Fruit fly (Drosophila melanogaster) whole organism, embryonic: ENCODE measurements around the gene CG32432.
A peak's percentile ranks its signal among the peaks of the same experiment; 100 is the strongest.

ENCODE experiments used
- Atf6 ChIP-seq: fragments of 200-800 bp; sonication (Bioruptor generic); IDR thresholded peaks from 2 replicates; pipeline ENCODE4 v1.3.6; 2022; ENCODE audit warnings: missing biosample characterization, missing genetic modification characterization
- CG11504 ChIP-seq: fragments of 200-800 bp; sonication (Bioruptor generic); optimal IDR thresholded peaks from 3 replicates; lab custom pipeline; 2019; ENCODE audit warnings: missing biosample characterization, mild to moderate bottlenecking, missing genetic modification characterization, moderate library complexity
- CG13296 ChIP-seq: fragments of 200-800 bp; sonication (Bioruptor generic); optimal IDR thresholded peaks from 3 replicates; lab custom pipeline; 2018; ENCODE audit warnings: missing biosample characterization, mild to moderate bottlenecking, missing genetic modification characterization
- CG13424 ChIP-seq: fragments of 200-800 bp; sonication (Bioruptor generic); optimal IDR thresholded peaks from 2 replicates; lab custom pipeline; 2019; ENCODE audit warnings: missing biosample characterization, mild to moderate bottlenecking, missing genetic modification characterization, moderate library complexity
- CG15269 ChIP-seq: fragments of 200-800 bp; sonication (Bioruptor generic); optimal IDR thresholded peaks from 2 replicates; lab custom pipeline; 2018; ENCODE audit warnings: missing biosample characterization, mild to moderate bottlenecking, missing genetic modification characterization, moderate library complexity
- CG16779 ChIP-seq: fragments of 200-800 bp; sonication (Bioruptor generic); IDR thresholded peaks from 2 replicates; pipeline ENCODE4 v1.3.6; 2022; ENCODE audit warnings: missing biosample characterization, missing genetic modification characterization
- CG17186 ChIP-seq: fragments of 200-800 bp; sonication (Bioruptor generic); optimal IDR thresholded peaks from 3 replicates; lab custom pipeline; 2017; ENCODE audit warnings: missing biosample characterization, missing genetic modification reagents, missing genetic modification characterization
- CG17802 ChIP-seq: fragments of 200-800 bp; sonication (Bioruptor generic); optimal IDR thresholded peaks from 2 replicates; lab custom pipeline; 2018; ENCODE audit warnings: missing biosample characterization, mild to moderate bottlenecking, missing genetic modification characterization, moderate library complexity
- CG32767 ChIP-seq: fragments of 200-800 bp; sonication (Bioruptor generic); IDR thresholded peaks from 2 replicates; pipeline ENCODE4 v1.3.6; 2022; ENCODE audit warnings: missing biosample characterization, missing genetic modification characterization
- CG33557 ChIP-seq: fragments of 200-800 bp; sonication (Bioruptor generic); optimal IDR thresholded peaks from 2 replicates; lab custom pipeline; 2019; ENCODE audit warnings: missing biosample characterization, mild to moderate bottlenecking, missing genetic modification characterization, moderate library complexity
- CG7839 ChIP-seq: fragments of 200-800 bp; sonication (Bioruptor generic); optimal IDR thresholded peaks from 3 replicates; lab custom pipeline; 2018; ENCODE audit warnings: missing biosample characterization, mild to moderate bottlenecking, missing genetic modification characterization, moderate library complexity
- CG8924 ChIP-seq: fragments of 200-800 bp; optimal IDR thresholded peaks from 3 replicates; lab custom pipeline; 2019; ENCODE audit warnings: missing biosample characterization, mild to moderate bottlenecking, missing genetic modification characterization, moderate library complexity
- CrebB ChIP-seq: fragments of 200-800 bp; sonication (Bioruptor generic); optimal IDR thresholded peaks from 3 replicates; lab custom pipeline; 2018; ENCODE audit warnings: missing biosample characterization, mild to moderate bottlenecking, missing genetic modification characterization
- Deaf1 ChIP-seq: fragments of 200-800 bp; optimal IDR thresholded peaks from 3 replicates; lab custom pipeline; 2019; ENCODE audit warnings: missing biosample characterization, mild to moderate bottlenecking, missing genetic modification characterization, moderate library complexity
- Kr ChIP-seq: fragments of 200-800 bp; sonication (Bioruptor generic); optimal IDR thresholded peaks from 2 replicates; lab custom pipeline; 2017; ENCODE audit warnings: missing biosample characterization, mild to moderate bottlenecking, missing genetic modification characterization
- MTF-1 ChIP-seq: fragments of 200-800 bp; sonication (Bioruptor generic); optimal IDR thresholded peaks from 2 replicates; lab custom pipeline; 2018; ENCODE audit warnings: missing biosample characterization, mild to moderate bottlenecking, missing genetic modification characterization, borderline replicate concordance
- Max ChIP-seq: fragments of 200-800 bp; sonication (Bioruptor generic); optimal IDR thresholded peaks from 2 replicates; lab custom pipeline; 2016; ENCODE audit warnings: missing biosample characterization, mild to moderate bottlenecking, missing genetic modification characterization
- Meics ChIP-seq: fragments of 200-800 bp; sonication (Bioruptor generic); optimal IDR thresholded peaks from 2 replicates; lab custom pipeline; 2017; ENCODE audit warnings: missing biosample characterization, mild to moderate bottlenecking, missing genetic modification characterization
- Oaz ChIP-seq: fragments of 200-800 bp; sonication (Bioruptor generic); IDR thresholded peaks from 2 replicates; pipeline ENCODE4 v1.3.6; 2022; ENCODE audit warnings: missing biosample characterization, missing genetic modification characterization
- Pdp1 ChIP-seq, 2 experiments: fragments of 200-800 bp; sonication (Bioruptor generic); optimal IDR thresholded peaks; 3 replicates each; lab custom pipeline; 2016; ENCODE audit warnings: missing biosample characterization in 2 of 2, missing genetic modification characterization in 2 of 2, mild to moderate bottlenecking in 1 of 2, moderate library complexity in 1 of 2
- Trl ChIP-seq, 3 experiments: fragments of >200 bp in 2 of 3; fragments of 200-800 bp in 1 of 3; sonication (Bioruptor generic) in 1 of 3; optimal IDR thresholded peaks; 2 replicates in 1 of 3; 3 replicates in 2 of 3; lab custom pipeline; 2016 to 2017; ENCODE audit warnings: missing biosample characterization in 1 of 3, missing genetic modification characterization in 1 of 3
- bab2 ChIP-seq: fragments of 200-800 bp; sonication (Bioruptor generic); optimal IDR thresholded peaks from 2 replicates; lab custom pipeline; 2016; ENCODE audit warnings: missing biosample characterization, missing genetic modification characterization
- bsh ChIP-seq, 2 experiments: fragments of 200-800 bp; sonication (Bioruptor generic); optimal IDR thresholded peaks; 2 replicates each; lab custom pipeline; 2017 to 2018; ENCODE audit warnings: mild to moderate bottlenecking in 2 of 2, missing biosample characterization in 2 of 2, missing genetic modification characterization in 2 of 2, moderate library complexity in 1 of 2
- caup ChIP-seq: fragments of 200-800 bp; sonication (Bioruptor generic); optimal IDR thresholded peaks from 3 replicates; lab custom pipeline; 2017; ENCODE audit warnings: missing biosample characterization, mild to moderate bottlenecking, missing genetic modification characterization, moderate library complexity; ENCODE audit not compliant: severe bottlenecking
- chn ChIP-seq: fragments of 200-800 bp; sonication (Bioruptor generic); optimal IDR thresholded peaks from 2 replicates; lab custom pipeline; 2016; ENCODE audit warnings: missing biosample characterization, missing genetic modification characterization
- en ChIP-seq: fragments of 200-800 bp; sonication (Bioruptor generic); optimal IDR thresholded peaks from 2 replicates; lab custom pipeline; 2016; ENCODE audit warnings: missing biosample characterization, missing genetic modification characterization
- grn ChIP-seq: fragments of 200-800 bp; sonication (Bioruptor generic); optimal IDR thresholded peaks from 3 replicates; lab custom pipeline; 2017; ENCODE audit warnings: missing biosample characterization, missing genetic modification characterization
- oc ChIP-seq: fragments of 200-800 bp; sonication (Bioruptor generic); optimal IDR thresholded peaks from 2 replicates; lab custom pipeline; 2018; ENCODE audit warnings: missing biosample characterization, mild to moderate bottlenecking, missing genetic modification characterization, moderate library complexity
- onecut ChIP-seq: fragments of 200-800 bp; sonication (Bioruptor generic); IDR thresholded peaks from 2 replicates; pipeline ENCODE4 v1.3.6; 2022; ENCODE audit warnings: missing biosample characterization, missing genetic modification characterization
- peb ChIP-seq: fragments of 200-800 bp; sonication (Bioruptor generic); IDR thresholded peaks from 2 replicates; pipeline ENCODE4 v1.3.6; 2022; ENCODE audit warnings: missing biosample characterization, missing genetic modification characterization
- prd ChIP-seq, 3 experiments: fragments of >200 bp in 2 of 3; fragments of 200-800 bp in 1 of 3; sonication (Bioruptor generic) in 1 of 3; optimal IDR thresholded peaks in 2 of 3; IDR thresholded peaks in 1 of 3; 2 replicates in 2 of 3; 3 replicates in 1 of 3; pipeline versions ENCODE4 v1.3.6 to Lab custom; 2017 to 2022; ENCODE audit warnings: missing biosample characterization in 1 of 3, missing genetic modification characterization in 1 of 3
- pros ChIP-seq: fragments of 200-800 bp; sonication (Bioruptor generic); optimal IDR thresholded peaks from 3 replicates; lab custom pipeline; 2019; ENCODE audit warnings: missing biosample characterization, mild to moderate bottlenecking, missing genetic modification characterization, moderate library complexity
- rib ChIP-seq: fragments of 200-800 bp; sonication (Bioruptor generic); IDR thresholded peaks from 2 replicates; pipeline ENCODE4 v1.3.6; 2022; ENCODE audit warnings: missing biosample characterization, missing genetic modification characterization
- salm ChIP-seq: fragments of 200-800 bp; sonication (Bioruptor generic); optimal IDR thresholded peaks from 2 replicates; lab custom pipeline; 2018; ENCODE audit warnings: missing biosample characterization, mild to moderate bottlenecking, missing genetic modification characterization
- sens ChIP-seq: fragments of 200-800 bp; sonication (Bioruptor generic); peaks from one replicate; lab custom pipeline; 2016; ENCODE audit warnings: missing biosample characterization, missing genetic modification characterization
- twi ChIP-seq: fragments of 200-800 bp; optimal IDR thresholded peaks from 2 replicates; lab custom pipeline; 2019; ENCODE audit warnings: missing biosample characterization, mild to moderate bottlenecking, missing genetic modification characterization, moderate library complexity
- unc-4 ChIP-seq: fragments of 200-800 bp; sonication (Bioruptor generic); IDR thresholded peaks from 2 replicates; pipeline ENCODE4 v1.3.6; 2022; ENCODE audit warnings: missing biosample characterization, missing genetic modification characterization; ENCODE audit not compliant: partially characterized antibody
- zen2 ChIP-seq: fragments of 200-800 bp; sonication (Bioruptor generic); IDR thresholded peaks from 3 replicates; pipeline ENCODE4 v1.3.6; 2022; ENCODE audit warnings: missing biosample characterization, missing genetic modification characterization; ENCODE audit not compliant: partially characterized antibody
- zfh1 ChIP-seq: fragments of 200-800 bp; sonication (Bioruptor generic); IDR thresholded peaks from 3 replicates; pipeline ENCODE4 v1.3.6; 2022; ENCODE audit warnings: missing biosample characterization, missing genetic modification characterization

CG32432 gene

dm6 chr3L:20922279-20922830 lies 37.4 kb upstream of the CG32432 start (continued):
- TF ChIP-seq Trl (optimal IDR thresholded peaks at IDR 0.05; lab: Kevin White, UChicago) (peak in 1 of 2 experiments; percentile 22), Trl (GFP tag; optimal IDR thresholded peaks at IDR 0.05; lab: Kevin White, UChicago) (no peak), Deaf1 (tag; lab: Kevin White, UChicago) (no peak), en (GFP tag; lab: Kevin White, UChicago) (no peak), zfh1 (GFP tag; lab: Robert Waterston, UW) (peak; percentile 52; the same call in 1 of the 3 replicates), CG17186 (GFP tag; lab: Kevin White, UChicago) (no peak), CG11504 (tag; lab: Kevin White, UChicago) (peak; percentile 7), caup (GFP tag; lab: Kevin White, UChicago) (peak; percentile 12), Pdp1 (GFP tag; optimal IDR thresholded peaks at IDR 0.05; lab: Kevin White, UChicago) (peak in 1 of 2 experiments; percentile 30), onecut (GFP tag; lab: Robert Waterston, UW) (peak; percentile 20; the same call in 1 of the 2 replicates), Max (GFP tag; lab: Kevin White, UChicago) (no peak), zen2 (GFP tag; lab: Robert Waterston, UW) (no peak), grn (GFP tag; lab: Kevin White, UChicago) (peak; percentile 98), CG15269 (tag; lab: Kevin White, UChicago) (peak; percentile 48), CG13296 (GFP tag; lab: Kevin White, UChicago) (no peak), CG33557 (GFP tag; lab: Kevin White, UChicago) (peak; percentile 46), rib (GFP tag; lab: Robert Waterston, UW) (0 out of 2 replicates have a peak, but pooled peaks have one; percentile 42), Meics (no peak), sens (peak; percentile 73), Atf6 (GFP tag; lab: Robert Waterston, UW) (0 out of 2 replicates have a peak, but pooled peaks have one; percentile 19), CG8924 (tag; lab: Kevin White, UChicago) (peak; percentile 22), Kr (GFP tag; lab: Kevin White, UChicago) (peak; percentile 90), twi (tag; lab: Kevin White, UChicago) (peak; percentile 38), CG7839 (tag; lab: Kevin White, UChicago) (no peak), MTF-1 (peak; percentile 11), CrebB (peak; percentile 29), CG16779 (GFP tag; lab: Robert Waterston, UW) (no peak), CG13424 (tag; lab: Kevin White, UChicago) (peak; percentile 13), bab2 (GFP tag; lab: Kevin White, UChicago) (no peak), CG17802 (no peak), unc-4 (GFP tag; lab: Robert Waterston, UW) (no peak), oc (tag; lab: Kevin White, UChicago) (peak; percentile 54), pros (GFP tag; lab: Kevin White, UChicago) (peak; percentile 85), peb (GFP tag; lab: Robert Waterston, UW) (no peak), chn (no peak), CG32767 (no peak), prd (optimal IDR thresholded peaks at IDR 0.05; lab: Kevin White, UChicago) (no peak), prd (GFP tag; IDR thresholded peaks at IDR 0.05; lab: Robert Waterston, UW) (peak; percentile 44; the same call in 2 of the 3 replicates), bsh (GFP tag; optimal IDR thresholded peaks at IDR 0.05; lab: Kevin White, UChicago) (peak in 1 of 2 experiments; percentile 9), Oaz (GFP tag; lab: Robert Waterston, UW) (no peak), salm (tag; lab: Kevin White, UChicago) (peak; percentile 52)
- TF ChIP-seq, all 482 proteins: peak for 92
